Fruit fly (Drosophila melanogaster) whole organism, adult: ENCODE data around the gene CG43402.

ENCODE experiments used
- CG1620 ChIP-seq: fragments of 200-800 bp; sonication (Bioruptor generic); optimal IDR thresholded peaks from 2 replicates; lab custom pipeline; 2016; ENCODE audit warnings: missing biosample characterization, missing genetic modification characterization
- CG33017 ChIP-seq: fragments of 200-800 bp; sonication (Bioruptor generic); optimal IDR thresholded peaks from 2 replicates; lab custom pipeline; 2018; ENCODE audit warnings: missing biosample characterization, mild to moderate bottlenecking, missing genetic modification characterization, moderate library complexity
- CG5204 ChIP-seq: fragments of 200-800 bp; sonication (Bioruptor generic); optimal IDR thresholded peaks from 2 replicates; lab custom pipeline; 2016; ENCODE audit warnings: missing biosample characterization, missing genetic modification characterization
- CG7045 ChIP-seq: fragments of 200-800 bp; sonication (Bioruptor generic); optimal IDR thresholded peaks from 2 replicates; lab custom pipeline; 2017; ENCODE audit warnings: missing biosample characterization, mild to moderate bottlenecking, missing genetic modification characterization
- CG7101 ChIP-seq: fragments of 200-800 bp; sonication (Bioruptor generic); optimal IDR thresholded peaks from 2 replicates; lab custom pipeline; 2018; ENCODE audit warnings: missing biosample characterization, mild to moderate bottlenecking, missing genetic modification characterization, moderate library complexity
- Clk ChIP-seq: fragments of 200-800 bp; sonication (Bioruptor generic); optimal IDR thresholded peaks from 2 replicates; lab custom pipeline; 2017; ENCODE audit warnings: missing biosample characterization, missing genetic modification characterization
- Hr96 ChIP-seq: fragments of 200-800 bp; sonication (Bioruptor generic); optimal IDR thresholded peaks from 2 replicates; lab custom pipeline; 2016; ENCODE audit warnings: missing biosample characterization, missing genetic modification characterization
- bab1 ChIP-seq: fragments of 200-800 bp; sonication (Bioruptor generic); optimal IDR thresholded peaks from 3 replicates; lab custom pipeline; 2019; ENCODE audit warnings: missing biosample characterization, mild to moderate bottlenecking, missing genetic modification characterization, moderate library complexity
- cnc ChIP-seq, 2 experiments: fragments of >200 bp; optimal IDR thresholded peaks; 2 replicates each; lab custom pipeline; 2017

DNA sequence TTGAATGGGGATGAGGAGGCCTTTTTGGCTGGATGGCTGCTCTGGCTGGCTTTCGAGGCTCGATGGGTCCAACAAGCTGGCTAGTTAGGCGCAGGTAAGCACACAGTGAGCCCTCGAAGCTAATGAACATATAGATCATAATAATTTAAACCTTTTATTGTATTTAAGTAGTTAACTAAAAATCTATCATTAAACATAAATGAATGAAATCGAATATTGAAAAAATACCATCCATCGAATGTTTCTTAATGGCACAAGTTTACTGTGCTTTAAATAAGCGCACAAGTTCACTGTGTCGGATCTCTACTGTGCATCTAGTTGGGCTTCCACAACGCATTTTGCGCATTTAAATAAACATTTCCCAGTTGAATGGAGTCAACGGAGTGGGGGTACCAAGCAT is 16.9 kb downstream of the CG43402 start:
- no peak for TF ChIP-seq CG7101 (tag; lab: Kevin White, UChicago)
- no peak for TF ChIP-seq Hr96 (GFP tag; lab: Kevin White, UChicago)
- TF ChIP-seq cnc (optimal IDR thresholded peaks at IDR 0.05; lab: Kevin White, UChicago) = no peak
- no peak for TF ChIP-seq CG1620 (GFP tag; lab: Kevin White, UChicago)
- no peak for TF ChIP-seq CG5204 (GFP tag; lab: Kevin White, UChicago)
- no peak for TF ChIP-seq CG33017
- TF ChIP-seq bab1 (GFP tag; lab: Kevin White, UChicago) = no peak
- TF ChIP-seq CG7045 (GFP tag; lab: Kevin White, UChicago) = no peak
- no peak for TF ChIP-seq Clk (GFP tag; lab: Kevin White, UChicago)
